Fruit fly (Drosophila melanogaster) S2 (cell line): Measurements from ENCODE around the gene CG43897.

Source experiments
- CG8478 ChIP-seq: fragments of >200 bp; optimal IDR thresholded peaks from 2 replicates; lab custom pipeline; 2018
- CTCF ChIP-seq, 2 experiments: fragments of >200 bp; optimal IDR thresholded peaks; 2 replicates each; lab custom pipeline; 2018

DNA sequence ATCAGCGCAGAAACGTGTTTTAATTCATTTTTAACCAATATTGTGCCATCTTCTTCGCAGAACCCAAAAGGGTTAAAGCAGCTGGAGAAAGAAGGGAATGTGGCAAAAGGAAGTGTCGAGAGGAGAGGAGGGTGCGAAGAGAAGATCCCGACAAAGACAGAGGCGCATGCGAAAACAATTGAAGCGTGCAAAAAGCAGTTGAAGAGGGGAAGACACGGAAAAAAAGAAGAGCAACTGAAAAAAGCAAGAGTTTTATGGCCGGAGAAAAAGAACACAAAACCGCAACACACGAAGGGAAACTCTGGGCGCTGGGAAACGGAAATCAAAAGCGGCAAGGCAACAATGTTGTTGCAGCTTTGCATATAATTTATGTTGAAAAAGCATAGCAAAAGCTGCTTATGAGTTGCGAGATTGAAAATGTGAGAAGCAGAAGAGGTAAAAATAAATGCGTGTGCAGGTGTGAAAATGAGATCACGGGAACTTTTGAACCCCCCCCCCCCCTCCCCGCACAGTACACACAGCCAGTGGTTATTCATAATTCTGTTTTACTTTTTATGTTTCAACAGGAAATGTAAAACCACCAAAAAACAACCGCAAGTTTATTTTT is 39.6 kb downstream of the CG43897 start:
- no peak for TF ChIP-seq CG8478 (lab: Kevin White, UChicago)
- no peak for TF ChIP-seq CTCF (optimal IDR thresholded peaks at IDR 0.05; lab: Kevin White, UChicago)
